Fruit fly (Drosophila melanogaster): ENCODE data around the gene viaf.

- TF ChIP-seq Ada2b (GFP tag; IDR thresholded peaks at IDR 0.05) (no peak), dpn (GFP tag; optimal IDR thresholded peaks at IDR 0.05) (no peak), CG14050 (GFP tag; IDR thresholded peaks at IDR 0.05) (no peak), ara (GFP tag; IDR thresholded peaks at IDR 0.05) (no peak), Dfd (GFP tag; optimal IDR thresholded peaks at IDR 0.05) (no peak), Usf (GFP tag; optimal IDR thresholded peaks at IDR 0.05) (no peak), pum (GFP tag; optimal IDR thresholded peaks at IDR 0.05) (no peak), CG2875 (GFP tag; optimal IDR thresholded peaks at IDR 0.05) (no peak), run (tag; optimal IDR thresholded peaks at IDR 0.05) (no peak), BEAF-32 (GFP tag; optimal IDR thresholded peaks at IDR 0.05) (no peak), scrt (GFP tag; optimal IDR thresholded peaks at IDR 0.05) (no peak), CG2199 (GFP tag; IDR thresholded peaks at IDR 0.05) (no peak), knrl (GFP tag; IDR thresholded peaks at IDR 0.05; ENCODE audit: partially characterized antibody) (no peak), her (GFP tag; optimal IDR thresholded peaks at IDR 0.05) (no peak)
These were observed 23.2 kb upstream of the viaf start for dm6 chr3L:12016186-12016585.

All from whole organism, embryonic.